Fruit fly (Drosophila melanogaster) whole organism, embryonic: ENCODE measurements around the gene CG14866.
A peak's percentile ranks its signal among the peaks of the same experiment; 100 is the strongest.

Experiments used
- Bgb ChIP-seq: fragments of 200-800 bp; sonication (Bioruptor generic); IDR thresholded peaks from 2 replicates; pipeline ENCODE4 v1.3.6; 2022; ENCODE audit warnings: missing biosample characterization, missing genetic modification characterization; ENCODE audit not compliant: partially characterized antibody
- CG10267 ChIP-seq: fragments of 200-800 bp; sonication (Bioruptor generic); optimal IDR thresholded peaks from 2 replicates; lab custom pipeline; 2018; ENCODE audit warnings: missing biosample characterization, mild to moderate bottlenecking, missing genetic modification characterization, moderate library complexity
- CG10462 ChIP-seq: fragments of 200-800 bp; sonication (Bioruptor generic); optimal IDR thresholded peaks from 2 replicates; lab custom pipeline; 2016; ENCODE audit warnings: missing biosample characterization, missing genetic modification characterization
- CG12071 ChIP-seq: fragments of 200-800 bp; sonication (Bioruptor generic); optimal IDR thresholded peaks from 3 replicates; lab custom pipeline; 2018; ENCODE audit warnings: missing biosample characterization, mild to moderate bottlenecking, missing genetic modification characterization
- CG12659 ChIP-seq: fragments of 200-800 bp; sonication (Bioruptor generic); optimal IDR thresholded peaks from 3 replicates; lab custom pipeline; 2017; ENCODE audit warnings: mild to moderate bottlenecking, missing biosample characterization, missing genetic modification reagents, missing genetic modification characterization
- CG13624 ChIP-seq: fragments of 200-800 bp; sonication (Bioruptor generic); optimal IDR thresholded peaks from 2 replicates; lab custom pipeline; 2016; ENCODE audit warnings: missing biosample characterization, missing genetic modification characterization
- CG13775 ChIP-seq: fragments of 200-800 bp; sonication (Bioruptor generic); optimal IDR thresholded peaks from 3 replicates; lab custom pipeline; 2017; ENCODE audit warnings: missing biosample characterization, mild to moderate bottlenecking, missing genetic modification characterization
- CG14710 ChIP-seq: fragments of 200-800 bp; sonication (Bioruptor generic); optimal IDR thresholded peaks from 3 replicates; lab custom pipeline; 2019; ENCODE audit warnings: missing biosample characterization, mild to moderate bottlenecking, missing genetic modification characterization, moderate library complexity
- CG1603 ChIP-seq: fragments of 200-800 bp; sonication (Bioruptor generic); optimal IDR thresholded peaks from 2 replicates; lab custom pipeline; 2019; ENCODE audit warnings: missing biosample characterization, mild to moderate bottlenecking, missing genetic modification characterization, moderate library complexity
- CG16779 ChIP-seq: fragments of 200-800 bp; sonication (Bioruptor generic); IDR thresholded peaks from 2 replicates; pipeline ENCODE4 v1.3.6; 2022; ENCODE audit warnings: missing biosample characterization, missing genetic modification characterization
- CG16813 ChIP-seq: fragments of 200-800 bp; sonication (Bioruptor generic); IDR thresholded peaks from 3 replicates; pipeline ENCODE4 v1.3.6; 2022; ENCODE audit warnings: missing biosample characterization, missing genetic modification characterization; ENCODE audit not compliant: partially characterized antibody
- CG17186 ChIP-seq: fragments of 200-800 bp; sonication (Bioruptor generic); optimal IDR thresholded peaks from 3 replicates; lab custom pipeline; 2017; ENCODE audit warnings: missing biosample characterization, missing genetic modification reagents, missing genetic modification characterization
- CG2129 ChIP-seq: fragments of 200-800 bp; sonication (Bioruptor generic); IDR thresholded peaks from 2 replicates; pipeline ENCODE4 v1.3.6; 2022; ENCODE audit warnings: missing biosample characterization, missing genetic modification characterization; ENCODE audit not compliant: partially characterized antibody
- CG3065 ChIP-seq: fragments of 200-800 bp; sonication (Bioruptor generic); optimal IDR thresholded peaks from 2 replicates; lab custom pipeline; 2016; ENCODE audit warnings: missing biosample characterization, missing genetic modification characterization
- CG31388 ChIP-seq: fragments of 200-800 bp; sonication (Bioruptor generic); optimal IDR thresholded peaks from 2 replicates; lab custom pipeline; 2016; ENCODE audit warnings: missing biosample characterization, missing genetic modification characterization
- CG32767 ChIP-seq: fragments of 200-800 bp; sonication (Bioruptor generic); IDR thresholded peaks from 2 replicates; pipeline ENCODE4 v1.3.6; 2022; ENCODE audit warnings: missing biosample characterization, missing genetic modification characterization
- CG43689 ChIP-seq: fragments of 200-800 bp; sonication (Bioruptor generic); IDR thresholded peaks from 2 replicates; pipeline ENCODE4 v1.3.6; 2022; ENCODE audit warnings: missing biosample characterization, missing genetic modification characterization
- CG4820 ChIP-seq: fragments of 200-800 bp; sonication (Bioruptor generic); optimal IDR thresholded peaks from 3 replicates; lab custom pipeline; 2016; ENCODE audit warnings: missing biosample characterization, missing genetic modification characterization
- CG6254 ChIP-seq: fragments of 200-800 bp; sonication (Bioruptor generic); optimal IDR thresholded peaks from 3 replicates; lab custom pipeline; 2017; ENCODE audit warnings: mild to moderate bottlenecking, missing biosample characterization, missing genetic modification reagents, missing genetic modification characterization
- CG6791 ChIP-seq: fragments of 200-800 bp; sonication (Bioruptor generic); IDR thresholded peaks from 3 replicates; pipeline ENCODE4 v1.3.6; 2022; ENCODE audit warnings: missing biosample characterization, missing genetic modification characterization; ENCODE audit not compliant: partially characterized antibody
- CG8290 ChIP-seq, 3 experiments: fragments of 200-800 bp; sonication (Bioruptor generic); optimal IDR thresholded peaks; 2 replicates each; lab custom pipeline; 2016 to 2019; ENCODE audit warnings: missing biosample characterization in 3 of 3, missing genetic modification characterization in 3 of 3, mild to moderate bottlenecking in 2 of 3, moderate library complexity in 1 of 3
- Doc2 ChIP-seq: fragments of 200-800 bp; sonication (Bioruptor generic); IDR thresholded peaks from 2 replicates; pipeline ENCODE4 v1.3.6; 2022; ENCODE audit warnings: missing biosample characterization, missing genetic modification characterization
- Dref ChIP-seq: fragments of 200-800 bp; sonication (Bioruptor generic); IDR thresholded peaks from 2 replicates; pipeline ENCODE4 v1.3.6; 2022; ENCODE audit warnings: missing biosample characterization, missing genetic modification characterization
- E2f2 ChIP-seq: fragments of 200-800 bp; sonication (Bioruptor generic); IDR thresholded peaks from 2 replicates; pipeline ENCODE4 v1.3.6; 2022; ENCODE audit warnings: missing biosample characterization, missing genetic modification characterization
- HHEX ChIP-seq: fragments of 200-800 bp; sonication (Bioruptor generic); optimal IDR thresholded peaks from 3 replicates; lab custom pipeline; 2017; ENCODE audit warnings: missing biosample characterization, mild to moderate bottlenecking, missing genetic modification characterization, missing genetic modification reagents
- HLH4C ChIP-seq: fragments of 200-800 bp; sonication (Bioruptor generic); IDR thresholded peaks from 3 replicates; pipeline ENCODE4 v1.3.6; 2022; ENCODE audit warnings: missing biosample characterization, missing genetic modification characterization; ENCODE audit not compliant: partially characterized antibody
- Jarid2 ChIP-seq: fragments of 200-800 bp; sonication (Bioruptor generic); optimal IDR thresholded peaks from 3 replicates; lab custom pipeline; 2017; ENCODE audit warnings: mild to moderate bottlenecking, missing biosample characterization, missing genetic modification reagents, missing genetic modification characterization
- MESR4 ChIP-seq: fragments of 200-800 bp; sonication (Bioruptor generic); optimal IDR thresholded peaks from 2 replicates; lab custom pipeline; 2018; ENCODE audit warnings: missing biosample characterization, mild to moderate bottlenecking, missing genetic modification characterization, moderate library complexity
- Med ChIP-seq: fragments of 200-800 bp; sonication (Bioruptor generic); peaks from one replicate; lab custom pipeline; 2016; ENCODE audit warnings: missing biosample characterization, missing genetic modification characterization, mild to moderate bottlenecking, inconsistent platforms, moderate library complexity
- Myb ChIP-seq: fragments of 200-800 bp; sonication (Bioruptor generic); optimal IDR thresholded peaks from 2 replicates; lab custom pipeline; 2016; ENCODE audit warnings: missing biosample characterization, missing genetic modification characterization
- Optix ChIP-seq: fragments of 200-800 bp; sonication (Bioruptor generic); IDR thresholded peaks from 3 replicates; pipeline ENCODE4 v1.3.6; 2022; ENCODE audit warnings: missing biosample characterization, missing genetic modification characterization
- Poxn ChIP-seq: fragments of 200-800 bp; sonication (Bioruptor generic); IDR thresholded peaks from 2 replicates; pipeline ENCODE4 v1.3.6; 2022; ENCODE audit warnings: missing biosample characterization, missing genetic modification characterization
- Scr ChIP-seq: fragments of 200-800 bp; sonication (Bioruptor generic); IDR thresholded peaks from 2 replicates; pipeline ENCODE4 v1.3.6; 2022; ENCODE audit warnings: missing biosample characterization, missing genetic modification characterization; ENCODE audit not compliant: partially characterized antibody
- Sox102F ChIP-seq: fragments of 200-800 bp; sonication (Bioruptor generic); optimal IDR thresholded peaks from 2 replicates; lab custom pipeline; 2018; ENCODE audit warnings: missing biosample characterization, mild to moderate bottlenecking, missing genetic modification characterization, moderate library complexity
- ab ChIP-seq: fragments of 200-800 bp; sonication (Bioruptor generic); optimal IDR thresholded peaks from 2 replicates; lab custom pipeline; 2016; ENCODE audit warnings: missing biosample characterization, missing genetic modification characterization
- cg ChIP-seq: fragments of 200-800 bp; sonication (Bioruptor generic); optimal IDR thresholded peaks from 3 replicates; lab custom pipeline; 2019; ENCODE audit warnings: missing biosample characterization, mild to moderate bottlenecking, missing genetic modification characterization, moderate library complexity
- chm ChIP-seq: fragments of 200-800 bp; sonication (Bioruptor generic); IDR thresholded peaks from 2 replicates; pipeline ENCODE4 v1.3.6; 2022; ENCODE audit warnings: missing biosample characterization, missing genetic modification characterization
- ken ChIP-seq: fragments of 200-800 bp; sonication (Bioruptor generic); IDR thresholded peaks from 3 replicates; pipeline ENCODE4 v1.3.6; 2022; ENCODE audit warnings: missing biosample characterization, missing genetic modification characterization
- nmo ChIP-seq: fragments of 200-800 bp; sonication (Bioruptor generic); optimal IDR thresholded peaks from 2 replicates; lab custom pipeline; 2018; ENCODE audit warnings: missing biosample characterization, mild to moderate bottlenecking, missing genetic modification characterization, moderate library complexity
- pan ChIP-seq, 4 experiments: fragments of >200 bp in 3 of 4; fragments of 200-800 bp in 1 of 4; sonication (Bioruptor generic) in 1 of 4; optimal IDR thresholded peaks in 3 of 4; IDR thresholded peaks in 1 of 4; 2 replicates each; pipeline versions ENCODE4 v1.3.6 to Lab custom; 2017 to 2022; ENCODE audit warnings: missing biosample characterization in 2 of 4, missing genetic modification characterization in 2 of 4, mixed read lengths in 1 of 4
- psq ChIP-seq: fragments of 200-800 bp; sonication (Bioruptor generic); optimal IDR thresholded peaks from 2 replicates; lab custom pipeline; 2017; ENCODE audit warnings: missing biosample characterization, missing genetic modification characterization
- pzg ChIP-seq: fragments of 200-800 bp; sonication (Bioruptor generic); optimal IDR thresholded peaks from 3 replicates; lab custom pipeline; 2018; ENCODE audit warnings: missing biosample characterization, mild to moderate bottlenecking, missing genetic modification characterization, moderate library complexity
- ranshi ChIP-seq: fragments of 200-800 bp; sonication (Bioruptor generic); IDR thresholded peaks from 2 replicates; pipeline ENCODE4 v1.3.6; 2022; ENCODE audit warnings: missing biosample characterization, missing genetic modification characterization
- sc ChIP-seq, 3 experiments: fragments of >200 bp in 2 of 3; fragments of 200-800 bp in 1 of 3; sonication (Bioruptor generic) in 1 of 3; optimal IDR thresholded peaks; 2 replicates in 2 of 3; 3 replicates in 1 of 3; lab custom pipeline; 2017; ENCODE audit warnings: mild to moderate bottlenecking in 1 of 3, missing biosample characterization in 1 of 3, missing genetic modification characterization in 1 of 3, missing genetic modification reagents in 1 of 3
- slp2 ChIP-seq: fragments of 200-800 bp; sonication (Bioruptor generic); optimal IDR thresholded peaks from 2 replicates; lab custom pipeline; 2016; ENCODE audit warnings: missing biosample characterization, missing genetic modification characterization
- tx ChIP-seq: fragments of 200-800 bp; sonication (Bioruptor generic); optimal IDR thresholded peaks from 2 replicates; lab custom pipeline; 2016; ENCODE audit warnings: missing biosample characterization, missing genetic modification characterization
- unc-4 ChIP-seq: fragments of 200-800 bp; sonication (Bioruptor generic); IDR thresholded peaks from 2 replicates; pipeline ENCODE4 v1.3.6; 2022; ENCODE audit warnings: missing biosample characterization, missing genetic modification characterization; ENCODE audit not compliant: partially characterized antibody
- zen ChIP-seq: fragments of 200-800 bp; sonication (Bioruptor generic); optimal IDR thresholded peaks from 3 replicates; lab custom pipeline; 2018; ENCODE audit warnings: missing biosample characterization, mild to moderate bottlenecking, missing genetic modification characterization, moderate library complexity

The CG14866 gene

DNA sequence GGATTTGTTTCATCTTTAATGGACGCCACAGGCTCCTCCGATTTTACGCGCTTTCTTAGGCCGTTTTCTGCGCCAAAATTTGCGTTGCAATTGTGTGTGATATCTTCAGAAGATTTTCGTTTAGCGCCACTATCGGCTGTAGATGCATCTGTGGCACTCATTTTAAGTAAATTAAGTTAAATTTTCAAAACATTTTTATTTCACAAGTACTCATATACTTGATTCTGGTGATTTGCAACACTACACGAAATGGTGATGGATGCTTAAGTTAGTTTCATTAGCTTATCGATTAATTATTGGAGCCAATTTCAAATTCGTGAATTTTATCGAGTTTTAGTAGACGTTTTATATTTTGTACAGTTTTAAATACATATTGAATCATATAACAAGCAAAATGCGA is 47.3 kb downstream of the CG14866 start, which contains the start of gene CG6171 (continued):
- TF ChIP-seq E2f2 (GFP tag; lab: Robert Waterston, UW) (peak; percentile 91), CG12659 (GFP tag; lab: Kevin White, UChicago) (peak; percentile 4), Dref (GFP tag; lab: Robert Waterston, UW) (peak; percentile 76), Sox102F (no peak), CG17186 (GFP tag; lab: Kevin White, UChicago) (no peak), tx (GFP tag; lab: Kevin White, UChicago) (no peak), CG32767 (GFP tag; lab: Robert Waterston, UW) (peak; percentile 47; the same call in 1 of the 2 replicates), CG4820 (no peak), Myb (GFP tag; lab: Kevin White, UChicago) (peak; percentile 37), Optix (GFP tag; lab: Robert Waterston, UW) (no peak), Poxn (GFP tag; lab: Robert Waterston, UW) (no peak), CG8290 (GFP tag; optimal IDR thresholded peaks at IDR 0.05; lab: Kevin White, UChicago) (no peak), CG8290 (tag; optimal IDR thresholded peaks at IDR 0.05; lab: Kevin White, UChicago) (no peak), ab (GFP tag; lab: Kevin White, UChicago) (no peak), CG1603 (peak; percentile 47), CG16779 (no peak), Bgb (GFP tag; lab: Robert Waterston, UW) (peak; percentile 30; the same call in 1 of the 2 replicates), CG13775 (GFP tag; lab: Kevin White, UChicago) (no peak), pan (optimal IDR thresholded peaks at IDR 0.05; lab: Kevin White, UChicago) (no peak), pan (GFP tag; optimal IDR thresholded peaks at IDR 0.05 in 1 of 2, IDR thresholded peaks at IDR 0.05 in 1 of 2) (no peak), CG10462 (GFP tag; lab: Kevin White, UChicago) (no peak), CG2129 (GFP tag; lab: Robert Waterston, UW) (peak; percentile 34; the same call in 1 of the 2 replicates), CG12071 (GFP tag; lab: Kevin White, UChicago) (no peak), MESR4 (GFP tag; lab: Kevin White, UChicago) (peak; percentile 64), CG14710 (tag; lab: Kevin White, UChicago) (peak; percentile 12), ken (GFP tag; lab: Robert Waterston, UW) (no peak), CG6791 (peak; percentile 70; the same call in 2 of the 3 replicates), cg (GFP tag; lab: Kevin White, UChicago) (no peak), CG6254 (GFP tag; lab: Kevin White, UChicago) (no peak), sc (optimal IDR thresholded peaks at IDR 0.05; lab: Kevin White, UChicago) (no peak), sc (GFP tag; optimal IDR thresholded peaks at IDR 0.05; lab: Kevin White, UChicago) (no peak), Doc2 (GFP tag; lab: Robert Waterston, UW) (no peak), CG3065 (GFP tag; lab: Kevin White, UChicago) (no peak), Jarid2 (no peak), slp2 (GFP tag; lab: Kevin White, UChicago) (no peak), CG13624 (peak; percentile 16), Med (GFP tag; lab: Kevin White, UChicago) (peak; percentile 82), HHEX (GFP tag; lab: Kevin White, UChicago) (no peak), ranshi (GFP tag; lab: Robert Waterston, UW) (no peak), CG16813 (GFP tag; lab: Robert Waterston, UW) (0 out of 3 replicates have a peak, but pooled peaks have one; percentile 29), CG31388 (no peak), HLH4C (GFP tag; lab: Robert Waterston, UW) (peak; percentile 47; the same call in 2 of the 3 replicates), CG10267 (tag; lab: Kevin White, UChicago) (peak; percentile 92), zen (no peak), CG43689 (GFP tag; lab: Robert Waterston, UW) (no peak), nmo (no peak), psq (GFP tag; lab: Kevin White, UChicago) (no peak), Scr (peak; percentile 64), pzg (GFP tag; lab: Kevin White, UChicago) (peak; percentile 55), chm (GFP tag; lab: Robert Waterston, UW) (no peak), unc-4 (peak; percentile 59)
